Worm (Caenorhabditis elegans) whole organism, young adult: ENCODE results near the gene F35E8.6.
"Not testable (repeated sequence)": the region's sequence is repeated elsewhere in the genome, so short reads cannot be mapped to it uniquely, and the experiment has no call there.

Experiments
- D2030.7 ChIP-seq: fragments of 200-800 bp; sonication (Bioruptor generic); IDR thresholded peaks from 2 replicates; pipeline ENCODE4 v1.3.6; 2022; ENCODE audit warnings: missing genetic modification reagents, missing genetic modification characterization, missing compliant biosample characterization
- F10E7.11 ChIP-seq: sonication (generic microtip); optimal IDR thresholded peaks from 2 replicates; lab custom pipeline; 2017; ENCODE audit warnings: mild to moderate bottlenecking, missing genetic modification characterization, moderate library complexity, missing compliant biosample characterization
- F23B12.7 ChIP-seq: sonication (generic microtip); optimal IDR thresholded peaks from 2 replicates; lab custom pipeline; 2017; ENCODE audit warnings: missing genetic modification characterization, mild to moderate bottlenecking, missing compliant biosample characterization, antibody characterized with exemption, moderate library complexity; ENCODE audit not compliant: insufficient read depth
- F52B5.7 ChIP-seq: sonication (generic microtip); optimal IDR thresholded peaks from 2 replicates; lab custom pipeline; 2016; ENCODE audit warnings: mild to moderate bottlenecking, missing genetic modification characterization, missing compliant biosample characterization
- F57A8.1 ChIP-seq: fragments of 200-800 bp; sonication (Bioruptor generic); optimal IDR thresholded peaks from 2 replicates; lab custom pipeline; 2018; ENCODE audit warnings: mild to moderate bottlenecking, missing genetic modification characterization, moderate library complexity, missing compliant biosample characterization
- Y53F4B.3 ChIP-seq: fragments of 200-800 bp; sonication (Bioruptor generic); IDR thresholded peaks from 2 replicates; pipeline ENCODE4 v1.3.6; 2022; ENCODE audit warnings: missing genetic modification reagents, missing genetic modification characterization, missing compliant biosample characterization
- akir-1 ChIP-seq: fragments of 200-800 bp; sonication (Bioruptor generic); optimal IDR thresholded peaks from 2 replicates; lab custom pipeline; 2018; ENCODE audit warnings: mild to moderate bottlenecking, missing genetic modification characterization, moderate library complexity, missing compliant biosample characterization
- aptf-3 ChIP-seq: fragments of 200-800 bp; sonication (Bioruptor generic); IDR thresholded peaks from 2 replicates; pipeline ENCODE4 v1.3.6; 2022; ENCODE audit warnings: missing genetic modification characterization, missing compliant biosample characterization
- atf-7 ChIP-seq: sonication (generic microtip); optimal IDR thresholded peaks from 2 replicates; lab custom pipeline; 2017; ENCODE audit warnings: mild to moderate bottlenecking, missing genetic modification characterization, missing compliant biosample characterization
- attf-5 ChIP-seq: fragments of 200-800 bp; sonication (Bioruptor generic); optimal IDR thresholded peaks from 2 replicates; lab custom pipeline; 2018; ENCODE audit warnings: mild to moderate bottlenecking, missing genetic modification characterization, missing compliant biosample characterization
- ceh-58 ChIP-seq: fragments of 200-800 bp; sonication (Bioruptor generic); IDR thresholded peaks from 2 replicates; pipeline ENCODE4 v1.3.6; 2022; ENCODE audit warnings: missing genetic modification characterization, missing compliant biosample characterization
- ceh-79 ChIP-seq: sonication (generic microtip); optimal IDR thresholded peaks from 2 replicates; lab custom pipeline; 2017; ENCODE audit warnings: mild to moderate bottlenecking, missing genetic modification characterization, missing compliant biosample characterization
- chd-7 ChIP-seq: sonication (generic microtip); optimal IDR thresholded peaks from 2 replicates; lab custom pipeline; 2016; ENCODE audit warnings: mild to moderate bottlenecking, missing genetic modification characterization, moderate library complexity, missing compliant biosample characterization
- dpl-1 ChIP-seq: fragments of 150-350 bp; optimal IDR thresholded peaks from 2 replicates; lab custom pipeline; 2014; ENCODE audit warnings: missing biosample characterization, missing genetic modification reagents, missing genetic modification characterization
- egl-44 ChIP-seq: fragments of 200-800 bp; sonication (Bioruptor generic); IDR thresholded peaks from 2 replicates; pipeline ENCODE4 v1.3.6; 2022; ENCODE audit warnings: missing genetic modification reagents, missing genetic modification characterization, missing compliant biosample characterization
- egrh-3 ChIP-seq: fragments of 200-800 bp; sonication (Bioruptor generic); IDR thresholded peaks from 2 replicates; pipeline ENCODE4 v1.3.6; 2022; ENCODE audit warnings: missing genetic modification reagents, missing genetic modification characterization, missing compliant biosample characterization
- ets-4 ChIP-seq: fragments of 200-800 bp; sonication (Bioruptor generic); optimal IDR thresholded peaks from 2 replicates; lab custom pipeline; 2018; ENCODE audit warnings: mild to moderate bottlenecking, missing genetic modification characterization, missing compliant biosample characterization
- hmg-1.2 ChIP-seq: fragments of 200-800 bp; sonication (Bioruptor generic); IDR thresholded peaks from 2 replicates; pipeline ENCODE4 v1.3.6; 2022; ENCODE audit warnings: missing genetic modification reagents, missing genetic modification characterization, missing compliant biosample characterization
- hmg-20 ChIP-seq: fragments of 200-800 bp; sonication (Bioruptor generic); IDR thresholded peaks from 2 replicates; pipeline ENCODE4 v1.3.6; 2022; ENCODE audit warnings: missing genetic modification reagents, missing genetic modification characterization, missing compliant biosample characterization
- let-526 ChIP-seq: fragments of 200-800 bp; sonication (Bioruptor generic); IDR thresholded peaks from 2 replicates; pipeline ENCODE4 v1.3.6; 2022; ENCODE audit warnings: missing genetic modification reagents, missing genetic modification characterization, missing compliant biosample characterization
- let-607 ChIP-seq, 2 experiments: fragments of 200-800 bp in 1 of 2; sonication (Bioruptor generic) in 1 of 2; sonication (generic microtip) in 1 of 2; optimal IDR thresholded peaks; 2 replicates each; lab custom pipeline; 2016 to 2018; ENCODE audit warnings: mild to moderate bottlenecking in 2 of 2, missing compliant biosample characterization in 2 of 2, missing genetic modification characterization in 2 of 2, moderate library complexity in 2 of 2, missing genotype in 1 of 2
- lin-35 ChIP-seq, 3 experiments: fragments of 150-350 bp in 2 of 3; sonication (generic microtip) in 1 of 3; optimal IDR thresholded peaks; 2 replicates each; lab custom pipeline; 2014 to 2018; ENCODE audit warnings: missing biosample characterization in 3 of 3, missing genetic modification characterization in 3 of 3, missing genetic modification reagents in 3 of 3
- lir-1 ChIP-seq: fragments of 200-800 bp; sonication (Bioruptor generic); conservative IDR thresholded peaks from 2 replicates; pipeline ENCODE4 v1.3.6; 2022; ENCODE audit warnings: missing genetic modification reagents, missing genetic modification characterization, missing compliant biosample characterization
- madf-3 ChIP-seq: fragments of 200-800 bp; sonication (Bioruptor generic); IDR thresholded peaks from 2 replicates; pipeline ENCODE4 v1.3.6; 2022; ENCODE audit warnings: missing genetic modification reagents, missing genetic modification characterization, missing compliant biosample characterization
- mel-28 ChIP-seq: sonication (generic microtip); optimal IDR thresholded peaks from 2 replicates; lab custom pipeline; 2016; ENCODE audit warnings: borderline replicate concordance, mild to moderate bottlenecking, missing genetic modification characterization, missing compliant biosample characterization
- mes-4 ChIP-seq: sonication (generic microtip); optimal IDR thresholded peaks from 2 replicates; lab custom pipeline; 2016; ENCODE audit warnings: missing genotype, missing genetic modification characterization, missing compliant biosample characterization
- nfya-2 ChIP-seq: fragments of 200-800 bp; sonication (Bioruptor generic); IDR thresholded peaks from 2 replicates; pipeline ENCODE4 v1.3.6; 2022; ENCODE audit warnings: missing genetic modification reagents, missing genetic modification characterization, missing compliant biosample characterization
- nhr-179 ChIP-seq: sonication (generic microtip); optimal IDR thresholded peaks from 2 replicates; lab custom pipeline; 2016; ENCODE audit warnings: mild to moderate bottlenecking, missing genetic modification characterization, missing compliant biosample characterization
- pha-4 ChIP-seq: fragments of 150-350 bp; sonication (generic microtip); optimal IDR thresholded peaks from 2 replicates; lab custom pipeline; 2014; ENCODE audit warnings: missing biosample characterization, missing genetic modification reagents, missing genetic modification characterization
- rcor-1 ChIP-seq: fragments of 200-800 bp; sonication (Bioruptor generic); IDR thresholded peaks from 2 replicates; pipeline ENCODE4 v1.3.6; 2022; ENCODE audit warnings: missing genetic modification reagents, missing genetic modification characterization, missing compliant biosample characterization
- rec-8 ChIP-seq, 2 experiments: sonication (generic microtip); optimal IDR thresholded peaks; 2 replicates each; lab custom pipeline; 2016; ENCODE audit warnings: mild to moderate bottlenecking in 2 of 2, missing genetic modification characterization in 2 of 2, missing genetic modification reagents in 2 of 2, missing genotype in 2 of 2, missing biosample characterization in 1 of 2, missing compliant biosample characterization in 1 of 2, moderate library complexity in 1 of 2
- repo-1 ChIP-seq: sonication (generic microtip); optimal IDR thresholded peaks from 2 replicates; lab custom pipeline; 2017; ENCODE audit warnings: mild to moderate bottlenecking, missing genetic modification characterization, missing compliant biosample characterization
- sdz-38 ChIP-seq: sonication (generic microtip); optimal IDR thresholded peaks from 2 replicates; lab custom pipeline; 2016; ENCODE audit warnings: missing genotype, missing genetic modification characterization, missing compliant biosample characterization
- snpc-1.3 ChIP-seq: sonication (generic microtip); optimal IDR thresholded peaks from 2 replicates; lab custom pipeline; 2017; ENCODE audit warnings: missing genetic modification characterization, mild to moderate bottlenecking, missing compliant biosample characterization, antibody characterized with exemption, moderate library complexity, missing genotype, missing genetic modification reagents; ENCODE audit not compliant: insufficient read depth
- snpc-3.4 ChIP-seq: sonication (generic microtip); optimal IDR thresholded peaks from 2 replicates; lab custom pipeline; 2017; ENCODE audit warnings: missing genetic modification characterization, mild to moderate bottlenecking, missing compliant biosample characterization, antibody characterized with exemption, moderate library complexity, missing genotype, missing genetic modification reagents
- tbp1 ChIP-seq: fragments of 200-800 bp; sonication (Bioruptor generic); optimal IDR thresholded peaks from 2 replicates; lab custom pipeline; 2018; ENCODE audit warnings: mild to moderate bottlenecking, missing genetic modification characterization, missing compliant biosample characterization
- unc-130 ChIP-seq: sonication (generic microtip); optimal IDR thresholded peaks from 2 replicates; lab custom pipeline; 2016; ENCODE audit warnings: missing genetic modification reagents, missing genetic modification characterization, missing compliant biosample characterization
- ztf-25 ChIP-seq: fragments of 200-800 bp; sonication (Bioruptor generic); IDR thresholded peaks from 2 replicates; pipeline ENCODE4 v1.3.6; 2022; ENCODE audit warnings: missing genetic modification reagents, missing genetic modification characterization, missing compliant biosample characterization
- ztf-26 ChIP-seq: sonication (generic microtip); optimal IDR thresholded peaks from 2 replicates; lab custom pipeline; 2017; ENCODE audit warnings: missing genetic modification characterization, missing compliant biosample characterization

Gene F35E8.6

ce11 chrV:15928325-15928724, 16.4 kb downstream of the F35E8.6 start, which contains the start of gene pzf-1:
Gene pzf-1, minus strand, starts transcription at chrV:15928425.
- TF ChIP-seq hmg-20: no peak
- no peak for TF ChIP-seq lir-1
- no peak for TF ChIP-seq ets-4 (GFP tag; lab: Kevin White, UChicago)
- TF ChIP-seq ztf-25 (GFP tag; lab: Robert Waterston, UW): no peak
- no peak for TF ChIP-seq ceh-79 (tag; lab: Kevin White, UChicago)
- no peak for TF ChIP-seq sdz-38 (tag; lab: Kevin White, UChicago)
- TF ChIP-seq ztf-26 (tag; lab: Kevin White, UChicago): no peak
- no peak for TF ChIP-seq mel-28 (tag; lab: Kevin White, UChicago)
- no peak for TF ChIP-seq nhr-179 (tag; lab: Kevin White, UChicago)

ce11 chrV:15929882-15930281, 17.9 kb downstream of the F35E8.6 start, which contains the start of gene srbc-77:
Gene srbc-77, plus strand, starts transcription at chrV:15930182.
- not testable (repeated sequence) for TF ChIP-seq nfya-2 (GFP tag; lab: Robert Waterston, UW); let-526 (GFP tag; lab: Robert Waterston, UW); repo-1 (tag; lab: Kevin White, UChicago)

- no peak for TF ChIP-seq dpl-1
- TF ChIP-seq egl-44: no peak
- no peak for TF ChIP-seq aptf-3 (GFP tag; lab: Robert Waterston, UW)
- no peak for TF ChIP-seq atf-7 (tag; lab: Kevin White, UChicago)
- no peak for TF ChIP-seq hmg-1.2 (GFP tag; lab: Robert Waterston, UW)
- TF ChIP-seq ceh-58: no peak
Observed at ce11 chrV:15932390-15932789, 20.4 kb downstream of the F35E8.6 start, which contains the start of gene srw-26. Gene srw-26, minus strand, starts transcription at chrV:15932490.

- TF ChIP-seq F52B5.7 (tag; lab: Kevin White, UChicago) (no peak), F10E7.11 (tag; lab: Kevin White, UChicago) (no peak), rec-8 (tag; optimal IDR thresholded peaks at IDR 0.05; lab: Kevin White, UChicago) (no peak), Y53F4B.3 (GFP tag; lab: Robert Waterston, UW) (no peak), chd-7 (no peak), F57A8.1 (GFP tag; lab: Kevin White, UChicago) (no peak), D2030.7 (GFP tag; lab: Robert Waterston, UW) (no peak), tbp1 (GFP tag; lab: Kevin White, UChicago) (no peak), mes-4 (tag; lab: Kevin White, UChicago) (no peak), unc-130 (GFP tag; lab: Kevin White, UChicago) (no peak), mel-28 (tag; lab: Kevin White, UChicago) (no peak), lin-35 (GFP tag; optimal IDR thresholded peaks at IDR 0.05; lab: Kevin White, UChicago) (no peak)
Observed at ce11 chrV:15940254-15940653, 28.3 kb downstream of the F35E8.6 start, which contains the start of gene srw-55. Gene srw-55, minus strand, starts transcription at chrV:15940354.

- TF ChIP-seq attf-5: no peak
Observed at ce11 chrV:15943125-15943524, 31.2 kb downstream of the F35E8.6 start, which contains the start of gene srw-53. Gene srw-53, plus strand, starts transcription at chrV:15943425.

ce11 chrV:15950903-15951302, 39.0 kb downstream of the F35E8.6 start, which contains the start of gene srw-59:
Gene srw-59, minus strand, starts transcription at chrV:15951003.
- TF ChIP-seq rcor-1 (GFP tag; lab: Robert Waterston, UW) (no peak), pha-4 (no peak), snpc-3.4 (tag; lab: Kevin White, UChicago) (no peak), snpc-1.3 (tag; lab: Kevin White, UChicago) (no peak), akir-1 (no peak), let-607 (tag; optimal IDR thresholded peaks at IDR 0.05; lab: Kevin White, UChicago) (no peak), F23B12.7 (tag; lab: Kevin White, UChicago) (no peak), egrh-3 (no peak), rec-8 (tag; optimal IDR thresholded peaks at IDR 0.05; lab: Kevin White, UChicago) (no peak), madf-3 (GFP tag; lab: Robert Waterston, UW) (no peak)
- TF ChIP-seq, all 124 proteins: peak for 0
